Fruit fly (Drosophila melanogaster) whole organism, embryonic: ENCODE data around the gene CG17598.

Experiments used
- Aef1 ChIP-seq: fragments of 200-800 bp; sonication (Bioruptor generic); IDR thresholded peaks from 3 replicates; pipeline ENCODE4 v1.3.6; 2022; ENCODE audit warnings: missing biosample characterization, missing genetic modification characterization
- Bteb2 ChIP-seq: fragments of 200-800 bp; sonication (Bioruptor generic); optimal IDR thresholded peaks from 2 replicates; lab custom pipeline; 2016; ENCODE audit warnings: missing biosample characterization, missing genetic modification characterization
- CG10959 ChIP-seq: fragments of 200-800 bp; sonication (Bioruptor generic); IDR thresholded peaks from 2 replicates; pipeline ENCODE4 v1.3.6; 2022; ENCODE audit warnings: missing biosample characterization, missing genetic modification characterization
- CG12104 ChIP-seq: fragments of 200-800 bp; sonication (Bioruptor generic); optimal IDR thresholded peaks from 3 replicates; lab custom pipeline; 2016; ENCODE audit warnings: missing biosample characterization, missing genetic modification characterization
- CG12236 ChIP-seq: fragments of 200-800 bp; sonication (Bioruptor generic); optimal IDR thresholded peaks from 2 replicates; lab custom pipeline; 2016; ENCODE audit warnings: missing biosample characterization, missing genetic modification characterization
- CG1602 ChIP-seq: fragments of 200-800 bp; sonication (Bioruptor generic); optimal IDR thresholded peaks from 3 replicates; lab custom pipeline; 2016; ENCODE audit warnings: missing biosample characterization, missing genetic modification characterization
- CG17829 ChIP-seq: fragments of 200-800 bp; optimal IDR thresholded peaks from 2 replicates; lab custom pipeline; 2019; ENCODE audit warnings: missing biosample characterization, mild to moderate bottlenecking, missing genetic modification characterization, moderate library complexity
- CG1792 ChIP-seq: fragments of 200-800 bp; sonication (Bioruptor generic); optimal IDR thresholded peaks from 2 replicates; lab custom pipeline; 2016; ENCODE audit warnings: missing biosample characterization, missing genetic modification characterization
- CG2199 ChIP-seq: fragments of 200-800 bp; sonication (Bioruptor generic); IDR thresholded peaks from 3 replicates; pipeline ENCODE4 v1.3.6; 2022; ENCODE audit warnings: missing biosample characterization, missing genetic modification characterization
- CG2678 ChIP-seq: fragments of 200-800 bp; sonication (Bioruptor generic); optimal IDR thresholded peaks from 3 replicates; lab custom pipeline; 2019; ENCODE audit warnings: missing biosample characterization, mild to moderate bottlenecking, missing genetic modification characterization, moderate library complexity
- CG30020 ChIP-seq: fragments of 200-800 bp; optimal IDR thresholded peaks from 2 replicates; lab custom pipeline; 2019; ENCODE audit warnings: missing biosample characterization, mild to moderate bottlenecking, missing genetic modification characterization, moderate library complexity
- CG30431 ChIP-seq: fragments of 200-800 bp; sonication (Bioruptor generic); optimal IDR thresholded peaks from 2 replicates; lab custom pipeline; 2017; ENCODE audit warnings: missing biosample characterization, missing genetic modification characterization
- CG3163 ChIP-seq: fragments of 200-800 bp; sonication (Bioruptor generic); optimal IDR thresholded peaks from 3 replicates; lab custom pipeline; 2016; ENCODE audit warnings: missing biosample characterization, missing genetic modification characterization
- CG33557 ChIP-seq: fragments of 200-800 bp; sonication (Bioruptor generic); optimal IDR thresholded peaks from 2 replicates; lab custom pipeline; 2019; ENCODE audit warnings: missing biosample characterization, mild to moderate bottlenecking, missing genetic modification characterization, moderate library complexity
- CG3847 ChIP-seq: fragments of 200-800 bp; sonication (Bioruptor generic); IDR thresholded peaks from 2 replicates; pipeline ENCODE4 v1.3.6; 2022; ENCODE audit warnings: missing biosample characterization, missing genetic modification characterization
- CG5180 ChIP-seq: fragments of 200-800 bp; sonication (Bioruptor generic); optimal IDR thresholded peaks from 3 replicates; lab custom pipeline; 2017; ENCODE audit warnings: missing biosample characterization, missing genetic modification characterization, mild to moderate bottlenecking, moderate library complexity, missing genetic modification reagents
- CG6813 ChIP-seq: fragments of 200-800 bp; sonication (Bioruptor generic); optimal IDR thresholded peaks from 2 replicates; lab custom pipeline; 2017; ENCODE audit warnings: missing biosample characterization, missing genetic modification characterization, mild to moderate bottlenecking, moderate library complexity, missing genetic modification reagents
- CG7786 ChIP-seq: fragments of 200-800 bp; sonication (Bioruptor generic); optimal IDR thresholded peaks from 2 replicates; lab custom pipeline; 2016; ENCODE audit warnings: missing biosample characterization, missing genetic modification characterization
- CG8359 ChIP-seq: fragments of 200-800 bp; sonication (Bioruptor generic); optimal IDR thresholded peaks from 2 replicates; lab custom pipeline; 2017; ENCODE audit warnings: missing biosample characterization, mild to moderate bottlenecking, missing genetic modification characterization, borderline replicate concordance
- Eip74EF ChIP-seq, 2 experiments: fragments of 200-800 bp in 1 of 2; fragments of >200 bp in 1 of 2; sonication (Bioruptor generic) in 1 of 2; optimal IDR thresholded peaks; 2 replicates each; lab custom pipeline; 2017 to 2019; ENCODE audit warnings: missing biosample characterization in 2 of 2, missing genetic modification characterization in 2 of 2, mild to moderate bottlenecking in 1 of 2, moderate library complexity in 1 of 2
- Ets65A ChIP-seq: fragments of 200-800 bp; sonication (Bioruptor generic); peaks from one replicate; lab custom pipeline; 2016; ENCODE audit warnings: missing biosample characterization, missing genetic modification characterization
- GATAe ChIP-seq: fragments of 200-800 bp; sonication (Bioruptor generic); conservative IDR thresholded peaks from 2 replicates; pipeline ENCODE4 v1.3.6; 2022; ENCODE audit warnings: missing biosample characterization, missing genetic modification characterization
- Hand ChIP-seq: fragments of 200-800 bp; sonication (Bioruptor generic); optimal IDR thresholded peaks from 2 replicates; lab custom pipeline; 2017; ENCODE audit warnings: mild to moderate bottlenecking, missing biosample characterization, missing genetic modification reagents, missing genetic modification characterization
- Hr51 ChIP-seq, 2 experiments: fragments of 200-800 bp; sonication (Bioruptor generic); optimal IDR thresholded peaks; 2 replicates in 1 of 2; 3 replicates in 1 of 2; lab custom pipeline; 2016 to 2018; ENCODE audit warnings: missing biosample characterization in 2 of 2, missing genetic modification characterization in 2 of 2, mild to moderate bottlenecking in 1 of 2, moderate library complexity in 1 of 2
- NK7.1 ChIP-seq: fragments of 200-800 bp; sonication (Bioruptor generic); optimal IDR thresholded peaks from 3 replicates; lab custom pipeline; 2016; ENCODE audit warnings: missing biosample characterization, missing genetic modification characterization
- Oli ChIP-seq: fragments of 200-800 bp; sonication (Bioruptor generic); optimal IDR thresholded peaks from 2 replicates; lab custom pipeline; 2018; ENCODE audit warnings: missing biosample characterization, mild to moderate bottlenecking, missing genetic modification characterization, moderate library complexity
- Scr ChIP-seq: fragments of 200-800 bp; sonication (Bioruptor generic); IDR thresholded peaks from 2 replicates; pipeline ENCODE4 v1.3.6; 2022; ENCODE audit warnings: missing biosample characterization, missing genetic modification characterization; ENCODE audit not compliant: partially characterized antibody
- Sry-β ChIP-seq: fragments of 200-800 bp; sonication (Bioruptor generic); optimal IDR thresholded peaks from 2 replicates; lab custom pipeline; 2018; ENCODE audit warnings: missing biosample characterization, mild to moderate bottlenecking, missing genetic modification characterization, moderate library complexity
- ash1 ChIP-seq: fragments of 200-800 bp; sonication (Bioruptor generic); optimal IDR thresholded peaks from 2 replicates; lab custom pipeline; 2018; ENCODE audit warnings: missing biosample characterization, mild to moderate bottlenecking, missing genetic modification characterization
- bbx ChIP-seq: fragments of 200-800 bp; sonication (Bioruptor generic); IDR thresholded peaks from 2 replicates; pipeline ENCODE4 v1.3.6; 2022; ENCODE audit warnings: missing biosample characterization, missing genetic modification characterization; ENCODE audit not compliant: partially characterized antibody
- da ChIP-seq: fragments of 200-800 bp; sonication (Bioruptor generic); optimal IDR thresholded peaks from 2 replicates; lab custom pipeline; 2016; ENCODE audit warnings: missing biosample characterization, missing genetic modification characterization
- dysf ChIP-seq: fragments of 200-800 bp; sonication (Bioruptor generic); IDR thresholded peaks from 3 replicates; pipeline ENCODE4 v1.3.6; 2022; ENCODE audit warnings: missing biosample characterization, missing genetic modification characterization
- fd96Cb ChIP-seq: fragments of 200-800 bp; sonication (Bioruptor generic); optimal IDR thresholded peaks from 2 replicates; lab custom pipeline; 2018; ENCODE audit warnings: missing biosample characterization, mild to moderate bottlenecking, missing genetic modification characterization, moderate library complexity
- gcm2 ChIP-seq: fragments of 200-800 bp; sonication (Bioruptor generic); optimal IDR thresholded peaks from 2 replicates; lab custom pipeline; 2016; ENCODE audit warnings: missing biosample characterization, missing genetic modification characterization
- hbn ChIP-seq: fragments of 200-800 bp; sonication (Bioruptor generic); IDR thresholded peaks from 2 replicates; pipeline ENCODE4 v1.3.6; 2022; ENCODE audit warnings: missing biosample characterization, missing genetic modification characterization; ENCODE audit not compliant: partially characterized antibody
- kah ChIP-seq: fragments of 200-800 bp; sonication (Bioruptor generic); optimal IDR thresholded peaks from 2 replicates; lab custom pipeline; 2018; ENCODE audit warnings: missing biosample characterization, mild to moderate bottlenecking, missing genetic modification characterization
- knrl ChIP-seq: fragments of 200-800 bp; sonication (Bioruptor generic); IDR thresholded peaks from 3 replicates; pipeline ENCODE4 v1.3.6; 2022; ENCODE audit warnings: missing biosample characterization, missing genetic modification characterization; ENCODE audit not compliant: partially characterized antibody
- lmd ChIP-seq: fragments of 200-800 bp; sonication (Bioruptor generic); IDR thresholded peaks from 2 replicates; pipeline ENCODE4 v1.3.6; 2022; ENCODE audit warnings: missing biosample characterization, missing genetic modification characterization
- mam ChIP-seq: fragments of 200-800 bp; sonication (Bioruptor generic); optimal IDR thresholded peaks from 3 replicates; lab custom pipeline; 2016; ENCODE audit warnings: missing biosample characterization, missing genetic modification characterization
- oc ChIP-seq: fragments of 200-800 bp; sonication (Bioruptor generic); optimal IDR thresholded peaks from 2 replicates; lab custom pipeline; 2018; ENCODE audit warnings: missing biosample characterization, mild to moderate bottlenecking, missing genetic modification characterization, moderate library complexity
- odd ChIP-seq: fragments of 200-800 bp; sonication (Bioruptor generic); optimal IDR thresholded peaks from 2 replicates; lab custom pipeline; 2017; ENCODE audit warnings: missing biosample characterization, mild to moderate bottlenecking, missing genetic modification characterization
- sc ChIP-seq, 3 experiments: fragments of >200 bp in 2 of 3; fragments of 200-800 bp in 1 of 3; sonication (Bioruptor generic) in 1 of 3; optimal IDR thresholded peaks; 2 replicates in 2 of 3; 3 replicates in 1 of 3; lab custom pipeline; 2017; ENCODE audit warnings: mild to moderate bottlenecking in 1 of 3, missing biosample characterization in 1 of 3, missing genetic modification characterization in 1 of 3, missing genetic modification reagents in 1 of 3
- scrt ChIP-seq: fragments of 200-800 bp; sonication (Bioruptor generic); optimal IDR thresholded peaks from 2 replicates; lab custom pipeline; 2018; ENCODE audit warnings: missing biosample characterization, mild to moderate bottlenecking, missing genetic modification characterization, moderate library complexity
- seq ChIP-seq: fragments of 200-800 bp; sonication (Bioruptor generic); IDR thresholded peaks from 2 replicates; pipeline ENCODE4 v1.3.6; 2022; ENCODE audit warnings: missing biosample characterization, missing genetic modification characterization
- sisA ChIP-seq: fragments of 200-800 bp; sonication (Bioruptor generic); IDR thresholded peaks from 2 replicates; pipeline ENCODE4 v1.3.6; 2022; ENCODE audit warnings: missing biosample characterization, missing genetic modification characterization
- stwl ChIP-seq: fragments of 200-800 bp; sonication (Bioruptor generic); optimal IDR thresholded peaks from 3 replicates; lab custom pipeline; 2018; ENCODE audit warnings: missing biosample characterization, mild to moderate bottlenecking, missing genetic modification characterization, moderate library complexity
- wek ChIP-seq: fragments of 200-800 bp; sonication (Bioruptor generic); optimal IDR thresholded peaks from 3 replicates; lab custom pipeline; 2018; ENCODE audit warnings: missing biosample characterization, mild to moderate bottlenecking, missing genetic modification characterization, moderate library complexity

The CG17598 gene

dm6 chrX:22491028-22491769, 49.0 kb downstream of the CG17598 start (continued):
- no peak for TF ChIP-seq Bteb2 (GFP tag; lab: Kevin White, UChicago)
- TF ChIP-seq CG10959 (GFP tag; lab: Robert Waterston, UW) = no peak
- peak; percentile 75 for TF ChIP-seq Ets65A (GFP tag; lab: Kevin White, UChicago)
- TF ChIP-seq Sry-β (GFP tag; lab: Kevin White, UChicago) = no peak
- peak; percentile 51 for TF ChIP-seq CG8359
- peak; percentile 2 for TF ChIP-seq CG17829 (tag; lab: Kevin White, UChicago)
- TF ChIP-seq mam = no peak
- TF ChIP-seq seq (GFP tag; lab: Robert Waterston, UW) = no peak
- no peak for TF ChIP-seq wek (GFP tag; lab: Kevin White, UChicago)
- peak; percentile 50; the same call in 1 of the 2 replicates for TF ChIP-seq lmd (GFP tag; lab: Robert Waterston, UW)
- TF ChIP-seq ash1 (GFP tag; lab: Kevin White, UChicago) = no peak
- TF ChIP-seq odd (GFP tag; lab: Kevin White, UChicago) = peak; percentile 38
- peak; percentile 45; the same call in 1 of the 2 replicates for TF ChIP-seq CG3847
- no peak for TF ChIP-seq CG12236 (GFP tag; lab: Kevin White, UChicago)
- no peak for TF ChIP-seq gcm2
- TF ChIP-seq CG5180 (GFP tag; lab: Kevin White, UChicago) = peak; percentile 37
- TF ChIP-seq hbn (GFP tag; lab: Robert Waterston, UW) = no peak
- TF ChIP-seq CG30431 (GFP tag; lab: Kevin White, UChicago) = peak; percentile 18
- peak; percentile 64 for TF ChIP-seq CG12104 (GFP tag; lab: Kevin White, UChicago)
- peak; percentile 39 for TF ChIP-seq CG6813 (GFP tag; lab: Kevin White, UChicago)
- peak; percentile 54 for TF ChIP-seq CG7786
- 0 out of 2 replicates have a peak, but pooled peaks have one; percentile 21 for TF ChIP-seq bbx (GFP tag; lab: Robert Waterston, UW)
- peak; percentile 18 for TF ChIP-seq CG30020 (tag; lab: Kevin White, UChicago)
- peak; percentile 86 for TF ChIP-seq CG2678 (tag; lab: Kevin White, UChicago)
- peak; percentile 20 for TF ChIP-seq Hand (GFP tag; lab: Kevin White, UChicago)
- TF ChIP-seq da (GFP tag; lab: Kevin White, UChicago) = no peak
- peak; percentile 62 for TF ChIP-seq fd96Cb
- no peak for TF ChIP-seq stwl (tag; lab: Kevin White, UChicago)
- TF ChIP-seq sisA (GFP tag; lab: Robert Waterston, UW) = 0 out of 2 replicates have a peak, but pooled peaks have one; percentile 31
- TF ChIP-seq Eip74EF (GFP tag; optimal IDR thresholded peaks at IDR 0.05; lab: Kevin White, UChicago) = no peak
- TF ChIP-seq oc (tag; lab: Kevin White, UChicago) = no peak
- TF ChIP-seq CG1792 (GFP tag; lab: Kevin White, UChicago) = no peak
- peak; percentile 1 for TF ChIP-seq CG33557 (GFP tag; lab: Kevin White, UChicago)
- peak; percentile 34 for TF ChIP-seq CG1602
- peak; percentile 24; the same call in 1 of the 3 replicates for TF ChIP-seq Aef1
- TF ChIP-seq dysf (GFP tag; lab: Robert Waterston, UW) = peak; percentile 65
- TF ChIP-seq knrl = no peak
- no peak for TF ChIP-seq NK7.1
- peak; percentile 26 for TF ChIP-seq scrt (GFP tag; lab: Kevin White, UChicago)
- peak; percentile 84 for TF ChIP-seq Oli
- TF ChIP-seq Hr51 (GFP tag; optimal IDR thresholded peaks at IDR 0.05; lab: Kevin White, UChicago) = peak in 1 of 2 experiments; percentile 73
- TF ChIP-seq CG2199 (GFP tag; lab: Robert Waterston, UW) = peak; percentile 96
- TF ChIP-seq Scr = no peak
- TF ChIP-seq CG3163 (GFP tag; lab: Kevin White, UChicago) = peak; percentile 38
- no peak for TF ChIP-seq kah
- TF ChIP-seq sc (optimal IDR thresholded peaks at IDR 0.05; lab: Kevin White, UChicago) = no peak
- peak; percentile 47 for TF ChIP-seq sc (GFP tag; optimal IDR thresholded peaks at IDR 0.05; lab: Kevin White, UChicago)
- TF ChIP-seq GATAe (GFP tag; lab: Robert Waterston, UW) = no peak
